Fruit fly (Drosophila melanogaster) whole organism, pupa: ENCODE results near the gene CG8301.

ENCODE experiments used
- CG10348 ChIP-seq: fragments of 200-800 bp; sonication (Bioruptor generic); IDR thresholded peaks from 2 replicates; pipeline ENCODE4 v1.3.6; 2022; ENCODE audit warnings: missing biosample characterization, missing genetic modification characterization
- CG12605 ChIP-seq: fragments of 200-800 bp; sonication (Bioruptor generic); IDR thresholded peaks from 2 replicates; pipeline ENCODE4 v1.3.6; 2022; ENCODE audit warnings: missing biosample characterization, missing genetic modification characterization
- CG13204 ChIP-seq: fragments of 200-800 bp; sonication (Bioruptor generic); optimal IDR thresholded peaks from 2 replicates; lab custom pipeline; 2018; ENCODE audit warnings: missing biosample characterization, mild to moderate bottlenecking, missing genetic modification characterization, moderate library complexity
- CG14655 ChIP-seq: fragments of 200-800 bp; sonication (Bioruptor generic); optimal IDR thresholded peaks from 3 replicates; lab custom pipeline; 2017; ENCODE audit warnings: mild to moderate bottlenecking, missing biosample characterization, missing genetic modification reagents, missing genetic modification characterization
- CG15710 ChIP-seq: fragments of 200-800 bp; sonication (Bioruptor generic); optimal IDR thresholded peaks from 2 replicates; lab custom pipeline; 2018; ENCODE audit warnings: missing biosample characterization, mild to moderate bottlenecking, missing genetic modification characterization, moderate library complexity
- CG17806 ChIP-seq: fragments of 200-800 bp; sonication (Bioruptor generic); optimal IDR thresholded peaks from 2 replicates; lab custom pipeline; 2018; ENCODE audit warnings: missing biosample characterization, mild to moderate bottlenecking, missing genetic modification characterization, moderate library complexity
- CG32121 ChIP-seq: fragments of 200-800 bp; sonication (Bioruptor generic); IDR thresholded peaks from 2 replicates; pipeline ENCODE4 v1.3.6; 2022; ENCODE audit warnings: missing biosample characterization, missing genetic modification characterization
- CG34367 ChIP-seq: fragments of 200-800 bp; sonication (Bioruptor generic); optimal IDR thresholded peaks from 2 replicates; lab custom pipeline; 2018; ENCODE audit warnings: missing biosample characterization, mild to moderate bottlenecking, missing genetic modification characterization
- CG4496 ChIP-seq: fragments of 200-800 bp; sonication (Bioruptor generic); IDR thresholded peaks from 3 replicates; pipeline ENCODE4 v1.3.6; 2022; ENCODE audit warnings: missing biosample characterization, missing genetic modification characterization
- CG8159 ChIP-seq: fragments of 200-800 bp; sonication (Bioruptor generic); optimal IDR thresholded peaks from 3 replicates; lab custom pipeline; 2018; ENCODE audit warnings: missing biosample characterization, mild to moderate bottlenecking, missing genetic modification characterization, moderate library complexity
- CG8301 ChIP-seq: fragments of 200-800 bp; sonication (Bioruptor generic); optimal IDR thresholded peaks from 2 replicates; lab custom pipeline; 2018; ENCODE audit warnings: missing biosample characterization, mild to moderate bottlenecking, missing genetic modification characterization
- CG9948 ChIP-seq: fragments of 200-800 bp; sonication (Bioruptor generic); optimal IDR thresholded peaks from 2 replicates; lab custom pipeline; 2018; ENCODE audit warnings: missing biosample characterization, mild to moderate bottlenecking, missing genetic modification characterization, moderate library complexity
- D1 ChIP-seq: fragments of 200-800 bp; sonication (Bioruptor generic); optimal IDR thresholded peaks from 2 replicates; lab custom pipeline; 2018; ENCODE audit warnings: missing biosample characterization, mild to moderate bottlenecking, missing genetic modification characterization, moderate library complexity
- EcR ChIP-seq: fragments of 200-800 bp; sonication (Bioruptor generic); optimal IDR thresholded peaks from 3 replicates; lab custom pipeline; 2019; ENCODE audit warnings: missing biosample characterization, missing genetic modification characterization, mild to moderate bottlenecking, moderate library complexity, missing genetic modification reagents
- Ets98B ChIP-seq: fragments of 200-800 bp; sonication (Bioruptor generic); IDR thresholded peaks from 2 replicates; pipeline ENCODE4 v1.3.6; 2022; ENCODE audit warnings: missing biosample characterization, missing genetic modification characterization
- Pif1A ChIP-seq: fragments of 200-800 bp; sonication (Bioruptor generic); optimal IDR thresholded peaks from 3 replicates; lab custom pipeline; 2016; ENCODE audit warnings: missing biosample characterization, missing genetic modification characterization
- Pif1B ChIP-seq: fragments of 200-800 bp; sonication (Bioruptor generic); optimal IDR thresholded peaks from 3 replicates; lab custom pipeline; 2016; ENCODE audit warnings: missing biosample characterization, missing genetic modification characterization
- Snoo ChIP-seq: fragments of 200-800 bp; sonication (Bioruptor generic); optimal IDR thresholded peaks from 3 replicates; lab custom pipeline; 2017; ENCODE audit warnings: missing biosample characterization, mild to moderate bottlenecking, missing genetic modification characterization, inconsistent platforms
- fd96Ca ChIP-seq: fragments of 200-800 bp; sonication (Bioruptor generic); IDR thresholded peaks from 3 replicates; pipeline ENCODE4 v1.3.6; 2022; ENCODE audit warnings: missing biosample characterization, missing genetic modification characterization
- gl ChIP-seq: fragments of 200-800 bp; sonication (Bioruptor generic); optimal IDR thresholded peaks from 2 replicates; lab custom pipeline; 2018; ENCODE audit warnings: missing biosample characterization, mild to moderate bottlenecking, missing genetic modification characterization
- rn ChIP-seq: fragments of 200-800 bp; sonication (Bioruptor generic); IDR thresholded peaks from 2 replicates; pipeline ENCODE4 v1.3.6; 2022; ENCODE audit warnings: missing biosample characterization, missing genetic modification characterization

The CG8301 gene

DNA sequence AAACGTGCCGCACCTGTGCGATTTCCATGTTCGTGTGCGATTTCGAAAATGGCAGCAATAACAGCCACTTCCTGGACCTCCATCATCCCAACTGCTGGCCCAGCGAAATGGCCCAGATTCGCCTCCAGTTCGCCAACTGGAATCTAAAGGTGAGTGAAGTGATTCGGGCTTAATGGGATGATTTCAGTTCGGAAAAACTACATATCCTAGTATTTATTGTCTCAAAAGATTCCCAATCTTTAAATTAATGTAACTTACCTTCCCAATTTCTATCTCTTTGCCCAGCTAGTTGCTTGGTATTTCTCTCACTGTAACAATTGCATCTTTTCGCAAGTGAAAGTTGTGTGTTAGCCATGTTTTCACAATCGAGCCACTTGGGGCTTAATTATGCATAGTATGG is 867 bp downstream of the CG8301 start:
- TF ChIP-seq CG17806 (no peak), CG15710 (tag; lab: Kevin White, UChicago) (no peak), CG10348 (GFP tag; lab: Robert Waterston, UW) (no peak), CG14655 (no peak), Snoo (tag; lab: Kevin White, UChicago) (no peak), CG12605 (GFP tag; lab: Robert Waterston, UW) (no peak), gl (tag; lab: Kevin White, UChicago) (no peak), Pif1B (GFP tag; lab: Kevin White, UChicago) (no peak), Ets98B (GFP tag; lab: Robert Waterston, UW) (no peak), Pif1A (no peak), D1 (tag; lab: Kevin White, UChicago) (no peak), fd96Ca (GFP tag; lab: Robert Waterston, UW) (no peak), CG8301 (tag; lab: Kevin White, UChicago) (no peak), CG4496 (no peak)

- no peak for TF ChIP-seq gl (tag; lab: Kevin White, UChicago)
Measured at dm6 chr3R:9583122-9583521, 2.0 kb downstream of the CG8301 start, which contains the start of gene CG33654. Gene CG33654 (minus strand): TSS chr3R:9583222.

DNA sequence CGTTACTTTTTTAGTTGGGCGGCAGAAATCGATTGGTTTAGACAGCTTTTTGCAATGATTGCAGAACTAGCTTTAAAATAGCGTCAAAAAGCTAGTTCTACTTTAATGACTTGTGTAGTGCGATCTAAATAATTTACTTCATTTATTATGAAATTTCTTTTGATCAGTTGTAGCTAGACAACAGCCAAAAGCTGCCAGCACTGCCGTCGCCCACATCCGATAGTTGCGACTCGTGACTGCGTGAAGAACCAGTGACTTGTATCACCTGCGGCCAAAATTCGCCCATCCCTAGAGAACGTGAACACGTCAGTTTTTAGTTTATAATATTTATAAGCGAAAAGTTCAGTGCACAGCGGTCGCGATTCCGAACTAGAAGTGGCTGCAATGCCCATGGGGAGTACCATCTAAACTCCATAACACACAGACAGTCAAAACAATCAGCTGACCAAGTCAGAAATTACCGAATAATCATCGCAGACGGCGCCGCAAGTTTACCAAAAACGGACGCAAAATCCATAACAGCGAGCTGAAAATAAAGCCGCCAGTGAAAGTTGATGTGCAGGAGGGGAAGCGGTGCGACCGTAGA is 5.7 kb downstream of the CG8301 start, which contains the start of gene P58IPK:
P58IPK (plus strand) TSS at position 280 of the 586 bp plus-strand sequence.
- TF ChIP-seq fd96Ca (GFP tag; lab: Robert Waterston, UW) (peak; percentile 71; the same call in 2 of the 3 replicates), CG8159 (no peak), EcR (GFP tag; lab: Kevin White, UChicago) (no peak), CG12605 (GFP tag; lab: Robert Waterston, UW) (no peak), Snoo (tag; lab: Kevin White, UChicago) (no peak), CG32121 (peak; percentile 35; the same call in 1 of the 2 replicates), Ets98B (GFP tag; lab: Robert Waterston, UW) (peak; percentile 54), CG15710 (tag; lab: Kevin White, UChicago) (peak; percentile 6), gl (tag; lab: Kevin White, UChicago) (no peak), CG4496 (peak; percentile 64; the same call in 2 of the 3 replicates), CG8301 (tag; lab: Kevin White, UChicago) (no peak), CG34367 (peak; percentile 10), Pif1B (GFP tag; lab: Kevin White, UChicago) (no peak), CG10348 (GFP tag; lab: Robert Waterston, UW) (0 out of 2 replicates have a peak, but pooled peaks have one; percentile 20)
- TF ChIP-seq, all 21 proteins: peak for 7

DNA sequence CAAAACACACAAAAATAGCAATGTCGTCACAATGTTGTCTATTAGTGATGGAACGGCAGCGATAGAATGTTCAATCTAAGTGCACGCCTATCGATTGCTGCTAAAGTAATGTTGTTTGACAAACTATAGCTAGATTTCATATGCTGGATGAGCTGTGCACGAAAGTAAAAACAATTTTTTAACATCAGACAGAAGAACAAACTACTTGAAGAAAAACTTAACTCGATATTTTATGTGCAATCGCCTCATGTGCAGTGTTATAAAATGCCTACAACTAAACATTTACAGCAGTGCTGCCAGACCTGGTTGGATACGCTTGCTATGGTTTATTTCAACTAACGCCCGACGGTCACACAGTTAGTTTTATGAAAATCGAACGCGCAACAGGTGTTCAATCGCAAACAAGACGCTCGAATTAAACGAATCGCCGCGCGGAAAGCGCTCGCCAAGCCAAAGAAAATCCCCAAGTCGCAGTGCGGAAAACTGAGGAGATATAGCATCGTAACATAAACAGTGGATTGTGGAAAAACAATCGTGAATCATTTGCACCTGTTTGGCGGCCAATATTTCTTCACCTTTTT is 9.9 kb downstream of the CG8301 start, which contains the start of the genes bocks and CG8312:
bocks (minus strand) TSS at position 51 of the 581 bp plus-strand sequence.
CG8312 (plus strand) TSS at position 358 of the 581 bp plus-strand sequence.
- TF ChIP-seq CG15710 (tag; lab: Kevin White, UChicago) (peak; percentile 3), CG4496 (no peak)

dm6 chr3R:9591769-9592388 is 10.8 kb downstream of the CG8301 start:
- TF ChIP-seq CG34367 (no peak), CG15710 (tag; lab: Kevin White, UChicago) (no peak), CG17806 (no peak), CG9948 (tag; lab: Kevin White, UChicago) (no peak), CG10348 (GFP tag; lab: Robert Waterston, UW) (no peak), Pif1A (no peak), Ets98B (GFP tag; lab: Robert Waterston, UW) (no peak)

- TF ChIP-seq Pif1B (GFP tag; lab: Kevin White, UChicago) (peak; percentile 56), rn (GFP tag; lab: Robert Waterston, UW) (peak; percentile 62), CG14655 (peak; percentile 76), CG8159 (peak; percentile 85), Ets98B (GFP tag; lab: Robert Waterston, UW) (peak; percentile 73), D1 (tag; lab: Kevin White, UChicago) (no peak), CG13204 (GFP tag; lab: Kevin White, UChicago) (peak; percentile 35), CG12605 (GFP tag; lab: Robert Waterston, UW) (peak; percentile 72), CG9948 (tag; lab: Kevin White, UChicago) (peak; percentile 87), Pif1A (peak; percentile 62), CG4496 (peak; percentile 81; the same call in 2 of the 3 replicates), gl (tag; lab: Kevin White, UChicago) (peak; percentile 48), CG8301 (tag; lab: Kevin White, UChicago) (peak; percentile 69), Snoo (tag; lab: Kevin White, UChicago) (no peak), CG34367 (peak; percentile 70), fd96Ca (GFP tag; lab: Robert Waterston, UW) (0 out of 3 replicates have a peak, but pooled peaks have one; percentile 37), CG17806 (peak; percentile 85), CG15710 (tag; lab: Kevin White, UChicago) (peak; percentile 84), CG32121 (peak; percentile 81), CG10348 (GFP tag; lab: Robert Waterston, UW) (no peak), EcR (GFP tag; lab: Kevin White, UChicago) (no peak)
- TF ChIP-seq, all 21 proteins: peak for 17
Measured at dm6 chr3R:9593408-9594250, 12.5 kb downstream of the CG8301 start.
